Worm (Caenorhabditis elegans): ENCODE measurements around the gene D1014.4.

Gene D1014.4

ce11 chrV:8132926-8133325 lies at the start of gene D1014.4:
TSS of gene D1014.4 (plus strand) at chrV:8133226.
- no peak for TF ChIP-seq W03F9.2 (tag; optimal IDR thresholded peaks at IDR 0.05)
- TF ChIP-seq dao-5 (tag; optimal IDR thresholded peaks at IDR 0.05), result no peak
- no peak for TF ChIP-seq him-1 (tag; optimal IDR thresholded peaks at IDR 0.05)

DNA sequence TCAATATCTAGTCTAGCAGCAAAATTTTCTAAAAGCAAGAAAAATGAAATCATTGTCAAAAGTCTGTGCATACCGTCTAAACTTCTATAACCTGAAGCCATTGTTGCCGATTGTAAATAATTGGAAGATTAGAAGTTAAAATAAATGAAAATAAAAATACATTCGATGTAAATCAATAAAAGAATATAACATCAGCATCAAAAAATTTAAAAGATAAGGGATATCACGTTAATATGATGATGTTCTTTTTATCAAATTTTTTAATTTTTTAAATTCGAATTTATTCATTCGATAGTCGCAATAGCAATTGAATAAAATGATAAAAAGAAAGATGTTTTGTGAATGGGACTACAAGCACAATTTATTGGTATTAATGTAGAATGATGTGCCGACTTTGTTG lies 47.9 kb upstream of the D1014.4 start, which contains the start of gene C09H5.7:
C09H5.7 (minus strand) TSS at position 101 of the 400 bp plus-strand sequence.
- no peak for TF ChIP-seq dao-5 (tag; optimal IDR thresholded peaks at IDR 0.05)
- TF ChIP-seq W03F9.2 (tag; optimal IDR thresholded peaks at IDR 0.05), result no peak
- TF ChIP-seq him-1 (tag; optimal IDR thresholded peaks at IDR 0.05), result no peak

DNA sequence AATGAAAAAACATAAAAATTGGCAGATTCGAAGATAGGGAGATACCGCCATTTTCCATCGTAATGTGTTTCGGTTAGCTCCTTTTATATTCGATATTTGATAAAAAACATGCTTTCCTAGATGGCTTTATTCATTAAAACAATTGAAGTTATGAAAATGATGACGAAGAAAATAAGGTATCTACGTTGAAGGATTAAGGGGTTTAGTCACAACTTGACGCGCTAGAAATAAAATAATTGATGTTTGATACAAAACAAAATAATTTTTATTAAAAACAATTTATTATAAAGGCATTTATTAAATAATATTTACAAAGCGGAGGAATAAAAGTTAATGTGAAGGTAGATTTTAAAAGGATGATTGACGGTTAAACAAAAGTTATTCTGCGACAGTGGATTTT lies 42.4 kb upstream of the D1014.4 start, which contains the start of gene str-130:
str-130 (minus strand) TSS at position 101 of the 400 bp plus-strand sequence.
- TF ChIP-seq dao-5 (tag; optimal IDR thresholded peaks at IDR 0.05), result no peak
- TF ChIP-seq W03F9.2 (tag; optimal IDR thresholded peaks at IDR 0.05), result no peak
- TF ChIP-seq him-1 (tag; optimal IDR thresholded peaks at IDR 0.05), result no peak

ce11 chrV:8092385-8092784 lies 40.6 kb upstream of the D1014.4 start, which contains the start of gene str-129:
TSS of gene str-129 (minus strand) at chrV:8092485.
- TF ChIP-seq him-1 (tag; optimal IDR thresholded peaks at IDR 0.05), result no peak
- TF ChIP-seq dao-5 (tag; optimal IDR thresholded peaks at IDR 0.05), result no peak
- TF ChIP-seq W03F9.2 (tag; optimal IDR thresholded peaks at IDR 0.05), result no peak

ce11 chrV:8095378-8095777 lies 37.6 kb upstream of the D1014.4 start, which contains the start of gene str-146:
TSS of gene str-146 (minus strand) at chrV:8095478.
- TF ChIP-seq dao-5 (tag; optimal IDR thresholded peaks at IDR 0.05) (no peak), W03F9.2 (tag; optimal IDR thresholded peaks at IDR 0.05) (no peak), him-1 (tag; optimal IDR thresholded peaks at IDR 0.05) (no peak)

DNA sequence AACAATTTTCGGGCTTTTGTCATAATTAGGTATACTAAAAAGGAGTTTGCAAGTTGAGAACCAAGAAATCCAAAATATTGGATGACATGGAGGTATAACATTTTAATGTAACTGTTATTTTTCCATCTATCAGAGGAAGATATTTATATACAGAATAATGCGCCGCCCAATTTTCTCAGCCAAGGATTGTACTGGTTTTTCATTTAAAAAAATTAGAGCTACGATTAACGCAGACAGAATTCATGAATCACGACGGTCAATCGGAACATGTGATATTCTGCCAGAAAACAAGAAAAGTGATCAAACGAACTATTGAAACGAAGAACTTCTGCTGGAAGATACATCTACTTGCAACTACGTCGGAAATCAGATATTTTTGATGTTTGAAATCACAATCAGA lies 34.8 kb upstream of the D1014.4 start, which contains the start of gene str-145:
str-145 (minus strand) TSS at position 101 of the 400 bp plus-strand sequence.
- TF ChIP-seq dao-5 (tag; optimal IDR thresholded peaks at IDR 0.05) (no peak), him-1 (tag; optimal IDR thresholded peaks at IDR 0.05) (no peak), W03F9.2 (tag; optimal IDR thresholded peaks at IDR 0.05) (no peak)

- TF ChIP-seq dao-5 (tag; optimal IDR thresholded peaks at IDR 0.05) (no peak), W03F9.2 (tag; optimal IDR thresholded peaks at IDR 0.05) (no peak), him-1 (tag; optimal IDR thresholded peaks at IDR 0.05) (no peak)
Observed at ce11 chrV:8099306-8099705, 33.7 kb upstream of the D1014.4 start, which contains the start of gene sdz-23. TSS of gene sdz-23 (plus strand) at chrV:8099606.

- TF ChIP-seq him-1 (tag; optimal IDR thresholded peaks at IDR 0.05) (no peak), W03F9.2 (tag; optimal IDR thresholded peaks at IDR 0.05) (no peak), dao-5 (tag; optimal IDR thresholded peaks at IDR 0.05) (no peak)
Observed at ce11 chrV:8102960-8103359, 30.1 kb upstream of the D1014.4 start, which contains the start of gene str-90. TSS of gene str-90 (plus strand) at chrV:8103260.

- no peak for TF ChIP-seq W03F9.2 (tag; optimal IDR thresholded peaks at IDR 0.05)
- no peak for TF ChIP-seq him-1 (tag; optimal IDR thresholded peaks at IDR 0.05)
- no peak for TF ChIP-seq dao-5 (tag; optimal IDR thresholded peaks at IDR 0.05)
Observed at ce11 chrV:8104473-8104872, 28.6 kb upstream of the D1014.4 start, which contains the start of gene srlf-16. TSS of gene srlf-16 (plus strand) at chrV:8104773.

- TF ChIP-seq W03F9.2 (tag; optimal IDR thresholded peaks at IDR 0.05), result no peak
- no peak for TF ChIP-seq dao-5 (tag; optimal IDR thresholded peaks at IDR 0.05)
- TF ChIP-seq him-1 (tag; optimal IDR thresholded peaks at IDR 0.05), result no peak
Observed at ce11 chrV:8108670-8109069, 24.4 kb upstream of the D1014.4 start, which contains the start of gene myo-5. TSS of gene myo-5 (plus strand) at chrV:8108970.

DNA sequence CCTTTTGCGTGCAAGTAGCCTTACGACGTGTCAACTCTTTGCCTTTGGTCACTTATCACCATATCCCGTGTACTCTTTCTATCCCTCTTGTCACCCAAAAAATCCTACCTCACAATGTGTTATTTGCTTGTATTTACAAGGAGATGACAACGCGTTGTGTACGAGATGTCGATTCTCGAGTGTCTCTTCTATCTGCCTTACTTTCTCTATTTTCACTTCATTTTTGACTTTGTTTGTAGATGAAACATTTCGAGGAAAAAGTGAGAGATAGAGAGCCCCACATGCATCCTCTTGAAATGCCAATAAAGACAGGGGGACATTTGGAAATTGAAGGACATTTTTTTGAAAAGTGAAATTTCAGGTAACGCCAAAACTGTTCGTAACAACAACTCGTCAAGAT lies 22.2 kb upstream of the D1014.4 start:
- TF ChIP-seq dao-5 (tag; optimal IDR thresholded peaks at IDR 0.05) (no peak), W03F9.2 (tag; optimal IDR thresholded peaks at IDR 0.05) (no peak), him-1 (tag; optimal IDR thresholded peaks at IDR 0.05) (no peak)

- no peak for TF ChIP-seq dao-5 (tag; optimal IDR thresholded peaks at IDR 0.05)
- TF ChIP-seq W03F9.2 (tag; optimal IDR thresholded peaks at IDR 0.05), result no peak
Observed at ce11 chrV:8114542-8114941, 18.5 kb upstream of the D1014.4 start.

ce11 chrV:8117964-8118363 lies 15.1 kb upstream of the D1014.4 start, which contains the start of gene D1014.7:
TSS of gene D1014.7 (plus strand) at chrV:8118264.
- TF ChIP-seq W03F9.2 (tag; optimal IDR thresholded peaks at IDR 0.05) (no peak), him-1 (tag; optimal IDR thresholded peaks at IDR 0.05) (no peak), dao-5 (tag; optimal IDR thresholded peaks at IDR 0.05) (no peak)

- TF ChIP-seq dao-5 (tag; optimal IDR thresholded peaks at IDR 0.05), result no peak
- TF ChIP-seq him-1 (tag; optimal IDR thresholded peaks at IDR 0.05), result no peak
- no peak for TF ChIP-seq W03F9.2 (tag; optimal IDR thresholded peaks at IDR 0.05)
Observed at ce11 chrV:8120868-8121267, 12.2 kb upstream of the D1014.4 start, which contains the start of gene D1014.6. TSS of gene D1014.6 (plus strand) at chrV:8121168.

ce11 chrV:8123384-8123783 lies 9.6 kb upstream of the D1014.4 start, which contains the start of gene D1014.5:
TSS of gene D1014.5 (plus strand) at chrV:8123684.
- TF ChIP-seq W03F9.2 (tag; optimal IDR thresholded peaks at IDR 0.05), result no peak
- no peak for TF ChIP-seq him-1 (tag; optimal IDR thresholded peaks at IDR 0.05)
- TF ChIP-seq dao-5 (tag; optimal IDR thresholded peaks at IDR 0.05), result no peak
